Worm (Caenorhabditis elegans) whole organism, late embryonic: Measurements from ENCODE around the gene Y39E4B.6.
A peak's percentile ranks its signal among the peaks of the same experiment; 100 is the strongest.

Source experiments
- dmd-4 ChIP-seq: sonication (generic microtip); optimal IDR thresholded peaks from 2 replicates; lab custom pipeline; 2016; ENCODE audit warnings: borderline replicate concordance, missing genetic modification characterization, missing compliant biosample characterization
- unc-42 ChIP-seq: sonication (generic microtip); optimal IDR thresholded peaks from 2 replicates; lab custom pipeline; 2016; ENCODE audit warnings: missing genotype, missing genetic modification characterization, missing compliant biosample characterization

Gene Y39E4B.6

ce11 chrIII:13123440-13123839 is 52.9 kb downstream of the Y39E4B.6 start:
- no peak for TF ChIP-seq dmd-4 (tag; lab: Kevin White, UChicago)
- TF ChIP-seq unc-42: peak; percentile 87
